Fruit fly (Drosophila melanogaster) whole organism, embryonic: ENCODE data around the gene CG17097.

ENCODE experiments used
- Aef1 ChIP-seq: fragments of 200-800 bp; sonication (Bioruptor generic); IDR thresholded peaks from 3 replicates; pipeline ENCODE4 v1.3.6; 2022; ENCODE audit warnings: missing biosample characterization, missing genetic modification characterization
- Asciz ChIP-seq: fragments of 200-800 bp; sonication (Bioruptor generic); optimal IDR thresholded peaks from 2 replicates; lab custom pipeline; 2017; ENCODE audit warnings: missing biosample characterization, mild to moderate bottlenecking, missing genetic modification characterization, missing genetic modification reagents
- CG10366 ChIP-seq: fragments of 200-800 bp; sonication (Bioruptor generic); IDR thresholded peaks from 2 replicates; pipeline ENCODE4 v1.3.6; 2022; ENCODE audit warnings: missing biosample characterization, missing genetic modification characterization
- CG12071 ChIP-seq: fragments of 200-800 bp; sonication (Bioruptor generic); optimal IDR thresholded peaks from 3 replicates; lab custom pipeline; 2018; ENCODE audit warnings: missing biosample characterization, mild to moderate bottlenecking, missing genetic modification characterization
- CG12155 ChIP-seq: fragments of 200-800 bp; sonication (Bioruptor generic); optimal IDR thresholded peaks from 3 replicates; lab custom pipeline; 2016; ENCODE audit warnings: missing biosample characterization, missing genetic modification characterization
- CG13624 ChIP-seq: fragments of 200-800 bp; sonication (Bioruptor generic); optimal IDR thresholded peaks from 2 replicates; lab custom pipeline; 2016; ENCODE audit warnings: missing biosample characterization, missing genetic modification characterization
- CG15269 ChIP-seq: fragments of 200-800 bp; sonication (Bioruptor generic); optimal IDR thresholded peaks from 2 replicates; lab custom pipeline; 2018; ENCODE audit warnings: missing biosample characterization, mild to moderate bottlenecking, missing genetic modification characterization, moderate library complexity
- CG2120 ChIP-seq: fragments of 200-800 bp; sonication (Bioruptor generic); optimal IDR thresholded peaks from 3 replicates; lab custom pipeline; 2016; ENCODE audit warnings: missing biosample characterization, missing genetic modification characterization
- CG31441 ChIP-seq: fragments of 200-800 bp; sonication (Bioruptor generic); IDR thresholded peaks from 2 replicates; pipeline ENCODE4 v1.3.6; 2022; ENCODE audit warnings: missing biosample characterization, missing genetic modification characterization
- CG32532 ChIP-seq: fragments of 200-800 bp; sonication (Bioruptor generic); IDR thresholded peaks from 2 replicates; pipeline ENCODE4 v1.3.6; 2022; ENCODE audit warnings: missing biosample characterization, missing genetic modification characterization
- CG5180 ChIP-seq: fragments of 200-800 bp; sonication (Bioruptor generic); optimal IDR thresholded peaks from 3 replicates; lab custom pipeline; 2017; ENCODE audit warnings: missing biosample characterization, missing genetic modification characterization, mild to moderate bottlenecking, moderate library complexity, missing genetic modification reagents
- CG6813 ChIP-seq: fragments of 200-800 bp; sonication (Bioruptor generic); optimal IDR thresholded peaks from 2 replicates; lab custom pipeline; 2017; ENCODE audit warnings: missing biosample characterization, missing genetic modification characterization, mild to moderate bottlenecking, moderate library complexity, missing genetic modification reagents
- CG7839 ChIP-seq: fragments of 200-800 bp; sonication (Bioruptor generic); optimal IDR thresholded peaks from 3 replicates; lab custom pipeline; 2018; ENCODE audit warnings: missing biosample characterization, mild to moderate bottlenecking, missing genetic modification characterization, moderate library complexity
- CG9932 ChIP-seq: fragments of 200-800 bp; sonication (Bioruptor generic); IDR thresholded peaks from 2 replicates; pipeline ENCODE4 v1.3.6; 2022; ENCODE audit warnings: missing biosample characterization, missing genetic modification characterization
- CkIIα-i1 ChIP-seq: fragments of 200-800 bp; sonication (Bioruptor generic); IDR thresholded peaks from 2 replicates; pipeline ENCODE4 v1.3.6; 2022; ENCODE audit warnings: missing biosample characterization, missing genetic modification characterization
- D19A ChIP-seq: fragments of 200-800 bp; optimal IDR thresholded peaks from 3 replicates; lab custom pipeline; 2019; ENCODE audit warnings: missing biosample characterization, mild to moderate bottlenecking, missing genetic modification characterization, moderate library complexity
- Elba2 ChIP-seq: fragments of 200-800 bp; sonication (Bioruptor generic); optimal IDR thresholded peaks from 3 replicates; lab custom pipeline; 2016; ENCODE audit warnings: missing biosample characterization, missing genetic modification characterization
- Hmx ChIP-seq: fragments of 200-800 bp; sonication (Bioruptor generic); optimal IDR thresholded peaks from 2 replicates; lab custom pipeline; 2016; ENCODE audit warnings: missing biosample characterization, missing genetic modification characterization
- Jarid2 ChIP-seq: fragments of 200-800 bp; sonication (Bioruptor generic); optimal IDR thresholded peaks from 3 replicates; lab custom pipeline; 2017; ENCODE audit warnings: mild to moderate bottlenecking, missing biosample characterization, missing genetic modification reagents, missing genetic modification characterization
- Med ChIP-seq: fragments of 200-800 bp; sonication (Bioruptor generic); peaks from one replicate; lab custom pipeline; 2016; ENCODE audit warnings: missing biosample characterization, missing genetic modification characterization, mild to moderate bottlenecking, inconsistent platforms, moderate library complexity
- Meics ChIP-seq: fragments of 200-800 bp; sonication (Bioruptor generic); optimal IDR thresholded peaks from 2 replicates; lab custom pipeline; 2017; ENCODE audit warnings: missing biosample characterization, mild to moderate bottlenecking, missing genetic modification characterization
- Sox102F ChIP-seq: fragments of 200-800 bp; sonication (Bioruptor generic); optimal IDR thresholded peaks from 2 replicates; lab custom pipeline; 2018; ENCODE audit warnings: missing biosample characterization, mild to moderate bottlenecking, missing genetic modification characterization, moderate library complexity
- Sry-β ChIP-seq: fragments of 200-800 bp; sonication (Bioruptor generic); optimal IDR thresholded peaks from 2 replicates; lab custom pipeline; 2018; ENCODE audit warnings: missing biosample characterization, mild to moderate bottlenecking, missing genetic modification characterization, moderate library complexity
- Stat92E ChIP-seq, 3 experiments: fragments of >200 bp in 2 of 3; fragments of 200-800 bp in 1 of 3; sonication (Bioruptor generic) in 1 of 3; optimal IDR thresholded peaks; 2 replicates each; lab custom pipeline; 2017 to 2019; ENCODE audit warnings: missing biosample characterization in 3 of 3, missing genetic modification characterization in 3 of 3, mild to moderate bottlenecking in 1 of 3, moderate library complexity in 1 of 3
- Trl ChIP-seq, 3 experiments: fragments of >200 bp in 2 of 3; fragments of 200-800 bp in 1 of 3; sonication (Bioruptor generic) in 1 of 3; optimal IDR thresholded peaks; 2 replicates in 1 of 3; 3 replicates in 2 of 3; lab custom pipeline; 2016 to 2017; ENCODE audit warnings: missing biosample characterization in 1 of 3, missing genetic modification characterization in 1 of 3
- ac ChIP-seq: fragments of 200-800 bp; sonication (Bioruptor generic); optimal IDR thresholded peaks from 3 replicates; lab custom pipeline; 2017; ENCODE audit warnings: missing biosample characterization, mild to moderate bottlenecking, missing genetic modification characterization
- al ChIP-seq: fragments of 200-800 bp; sonication (Bioruptor generic); IDR thresholded peaks from 2 replicates; pipeline ENCODE4 v1.3.6; 2022; ENCODE audit warnings: missing biosample characterization, missing genetic modification characterization
- cas ChIP-seq: fragments of 200-800 bp; sonication (Bioruptor generic); IDR thresholded peaks from 2 replicates; pipeline ENCODE4 v1.3.6; 2022; ENCODE audit warnings: missing biosample characterization, missing genetic modification characterization
- dmrt99B ChIP-seq: fragments of 200-800 bp; sonication (Bioruptor generic); optimal IDR thresholded peaks from 2 replicates; lab custom pipeline; 2018; ENCODE audit warnings: missing biosample characterization, mild to moderate bottlenecking, missing genetic modification characterization, moderate library complexity
- gem ChIP-seq: fragments of 200-800 bp; sonication (Bioruptor generic); optimal IDR thresholded peaks from 2 replicates; lab custom pipeline; 2019; ENCODE audit warnings: missing biosample characterization, mild to moderate bottlenecking, missing genetic modification characterization, moderate library complexity
- gfzf ChIP-seq: fragments of 200-800 bp; sonication (Bioruptor generic); optimal IDR thresholded peaks from 2 replicates; lab custom pipeline; 2016; ENCODE audit warnings: missing biosample characterization, mild to moderate bottlenecking, missing genetic modification characterization, moderate library complexity
- hbn ChIP-seq: fragments of 200-800 bp; sonication (Bioruptor generic); IDR thresholded peaks from 2 replicates; pipeline ENCODE4 v1.3.6; 2022; ENCODE audit warnings: missing biosample characterization, missing genetic modification characterization; ENCODE audit not compliant: partially characterized antibody
- ind ChIP-seq: fragments of 200-800 bp; sonication (Bioruptor generic); optimal IDR thresholded peaks from 3 replicates; lab custom pipeline; 2016; ENCODE audit warnings: missing biosample characterization, missing genetic modification characterization
- kah ChIP-seq: fragments of 200-800 bp; sonication (Bioruptor generic); optimal IDR thresholded peaks from 2 replicates; lab custom pipeline; 2018; ENCODE audit warnings: missing biosample characterization, mild to moderate bottlenecking, missing genetic modification characterization
- kay ChIP-seq: fragments of 200-800 bp; sonication (Bioruptor generic); optimal IDR thresholded peaks from 2 replicates; lab custom pipeline; 2016; ENCODE audit warnings: missing biosample characterization, missing genetic modification characterization
- ken ChIP-seq: fragments of 200-800 bp; sonication (Bioruptor generic); IDR thresholded peaks from 3 replicates; pipeline ENCODE4 v1.3.6; 2022; ENCODE audit warnings: missing biosample characterization, missing genetic modification characterization
- mld ChIP-seq: fragments of 200-800 bp; sonication (Bioruptor generic); IDR thresholded peaks from 3 replicates; pipeline ENCODE4 v1.3.6; 2022; ENCODE audit warnings: missing biosample characterization, missing genetic modification characterization; ENCODE audit not compliant: partially characterized antibody
- nom ChIP-seq: fragments of 200-800 bp; sonication (Bioruptor generic); optimal IDR thresholded peaks from 2 replicates; lab custom pipeline; 2017; ENCODE audit warnings: missing biosample characterization, missing genetic modification characterization, mild to moderate bottlenecking, moderate library complexity, missing genetic modification reagents
- pum ChIP-seq: fragments of 200-800 bp; sonication (Bioruptor generic); optimal IDR thresholded peaks from 2 replicates; lab custom pipeline; 2016; ENCODE audit warnings: missing biosample characterization, missing genetic modification characterization
- sd ChIP-seq: fragments of 200-800 bp; sonication (Bioruptor generic); optimal IDR thresholded peaks from 3 replicates; lab custom pipeline; 2018; ENCODE audit warnings: missing biosample characterization, mild to moderate bottlenecking, missing genetic modification characterization, moderate library complexity
- sens ChIP-seq: fragments of 200-800 bp; sonication (Bioruptor generic); peaks from one replicate; lab custom pipeline; 2016; ENCODE audit warnings: missing biosample characterization, missing genetic modification characterization
- sna ChIP-seq: fragments of 200-800 bp; sonication (Bioruptor generic); IDR thresholded peaks from 2 replicates; pipeline ENCODE4 v1.3.6; 2022; ENCODE audit warnings: missing biosample characterization, missing genetic modification characterization; ENCODE audit not compliant: partially characterized antibody
- stwl ChIP-seq: fragments of 200-800 bp; sonication (Bioruptor generic); optimal IDR thresholded peaks from 3 replicates; lab custom pipeline; 2018; ENCODE audit warnings: missing biosample characterization, mild to moderate bottlenecking, missing genetic modification characterization, moderate library complexity
- ttk ChIP-seq: fragments of 200-800 bp; sonication (Bioruptor generic); IDR thresholded peaks from 2 replicates; pipeline ENCODE4 v2.1.2; 2022; ENCODE audit warnings: missing biosample characterization, missing genetic modification characterization
- usp ChIP-seq: fragments of >200 bp; optimal IDR thresholded peaks from 2 replicates; lab custom pipeline; 2017; ENCODE audit warnings: missing biosample characterization, missing genetic modification characterization

The CG17097 gene

dm6 chr2L:10676933-10677714 is 30.9 kb downstream of the CG17097 start, which contains the start of gene CG17104 (continued):
- TF ChIP-seq nom (GFP tag; lab: Kevin White, UChicago): peak; percentile 24
- TF ChIP-seq CG31441: 0 out of 2 replicates have a peak, but pooled peaks have one; percentile 13
- TF ChIP-seq Sox102F: peak; percentile 55
- TF ChIP-seq Asciz (GFP tag; lab: Kevin White, UChicago): peak; percentile 17
- TF ChIP-seq CG15269 (tag; lab: Kevin White, UChicago): peak; percentile 65
- TF ChIP-seq gfzf (GFP tag; lab: Kevin White, UChicago): no peak
- peak; percentile 5 for TF ChIP-seq CG12155 (GFP tag; lab: Kevin White, UChicago)
- TF ChIP-seq ttk: no peak
- TF ChIP-seq usp (GFP tag; lab: Kevin White, UChicago): no peak
- TF ChIP-seq CG7839 (tag; lab: Kevin White, UChicago): peak; percentile 42
- peak; percentile 65 for TF ChIP-seq Med (GFP tag; lab: Kevin White, UChicago)
- TF ChIP-seq ind (GFP tag; lab: Kevin White, UChicago): peak; percentile 1
- no peak for TF ChIP-seq stwl

dm6 chr2L:10677715-10678088 is 31.5 kb downstream of the CG17097 start:
- TF ChIP-seq Aef1: 0 out of 3 replicates have a peak, but pooled peaks have one; percentile 0
- no peak for TF ChIP-seq ac (GFP tag; lab: Kevin White, UChicago)
- no peak for TF ChIP-seq CG10366
- TF ChIP-seq CG5180: peak; percentile 47
- TF ChIP-seq sd (tag; lab: Kevin White, UChicago): peak; percentile 92
- TF ChIP-seq sens (GFP tag; lab: Kevin White, UChicago): peak; percentile 28
- no peak for TF ChIP-seq CG12071 (GFP tag; lab: Kevin White, UChicago)
- TF ChIP-seq Trl (optimal IDR thresholded peaks at IDR 0.05; lab: Kevin White, UChicago): peak in 1 of 2 experiments; percentile 7
- TF ChIP-seq Trl (GFP tag; optimal IDR thresholded peaks at IDR 0.05; lab: Kevin White, UChicago): no peak
- 0 out of 3 replicates have a peak, but pooled peaks have one; percentile 33 for TF ChIP-seq ken (GFP tag; lab: Robert Waterston, UW)
- TF ChIP-seq cas (GFP tag; lab: Robert Waterston, UW): no peak
- TF ChIP-seq, all 482 proteins: peak for 6

dm6 chr2L:10679568-10679967 is 33.4 kb downstream of the CG17097 start:
- peak; percentile 16 for TF ChIP-seq D19A
- peak; percentile 5 for TF ChIP-seq Meics (GFP tag; lab: Kevin White, UChicago)
- no peak for TF ChIP-seq Elba2 (GFP tag; lab: Kevin White, UChicago)
- TF ChIP-seq al (GFP tag; lab: Robert Waterston, UW): 0 out of 2 replicates have a peak, but pooled peaks have one; percentile 15
- TF ChIP-seq Jarid2 (GFP tag; lab: Kevin White, UChicago): no peak
- no peak for TF ChIP-seq hbn (GFP tag; lab: Robert Waterston, UW)
- TF ChIP-seq Sry-β (GFP tag; lab: Kevin White, UChicago): no peak
- no peak for TF ChIP-seq CG5180
- no peak for TF ChIP-seq CkIIα-i1
- no peak for TF ChIP-seq Stat92E (GFP tag; optimal IDR thresholded peaks at IDR 0.05; lab: Kevin White, UChicago)
- TF ChIP-seq Med (GFP tag; lab: Kevin White, UChicago): peak; percentile 74
- no peak for TF ChIP-seq sna (GFP tag; lab: Robert Waterston, UW)
- TF ChIP-seq Hmx (GFP tag; lab: Kevin White, UChicago): no peak
- TF ChIP-seq kay (GFP tag; lab: Kevin White, UChicago): peak; percentile 6
- TF ChIP-seq CG32532: peak; percentile 28; the same call in 1 of the 2 replicates
- no peak for TF ChIP-seq CG6813 (GFP tag; lab: Kevin White, UChicago)
- no peak for TF ChIP-seq pum (GFP tag; lab: Kevin White, UChicago)
- TF ChIP-seq dmrt99B (tag; lab: Kevin White, UChicago): peak; percentile 12
- no peak for TF ChIP-seq mld (GFP tag; lab: Robert Waterston, UW)
- TF ChIP-seq CG13624 (GFP tag; lab: Kevin White, UChicago): no peak
- peak; percentile 15 for TF ChIP-seq CG2120 (GFP tag; lab: Kevin White, UChicago)
- peak; percentile 47; the same call in 1 of the 2 replicates for TF ChIP-seq CG9932 (GFP tag; lab: Robert Waterston, UW)
- no peak for TF ChIP-seq kah (GFP tag; lab: Kevin White, UChicago)
- TF ChIP-seq gem (tag; lab: Kevin White, UChicago): peak; percentile 17
